Worm (Caenorhabditis elegans): ENCODE data around the gene prp-8.

Gene prp-8

DNA sequence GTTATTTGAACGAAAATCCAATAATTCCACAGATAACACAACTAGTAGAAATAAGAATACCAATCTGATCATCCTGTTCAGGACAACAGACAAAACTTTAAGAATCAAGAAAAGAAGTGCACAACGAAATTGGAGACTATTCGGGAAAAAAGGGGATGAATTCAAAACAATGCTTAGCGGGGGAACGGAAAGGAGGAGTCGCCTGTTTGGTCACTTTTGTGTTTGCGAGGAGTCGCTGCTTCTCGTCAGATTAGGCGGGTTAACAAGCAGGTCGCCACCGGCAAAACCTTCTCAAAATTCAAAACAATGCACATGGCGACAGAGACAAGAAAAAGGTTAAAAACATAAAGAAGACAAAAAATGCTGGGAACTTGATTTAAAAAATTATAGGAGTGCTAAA is 45.6 kb downstream of the prp-8 start, which contains the start of gene C30A5.10:
Gene C30A5.10, minus strand, starts transcription at position 101 of the 400 bp plus-strand sequence.
- TF ChIP-seq F37B4.10 (GFP tag; IDR thresholded peaks at IDR 0.05) (no peak), somi-1 (GFP tag; optimal IDR thresholded peaks at IDR 0.05) (no peak), ztf-25 (GFP tag; IDR thresholded peaks at IDR 0.05) (no peak), egl-44 (GFP tag; IDR thresholded peaks at IDR 0.05) (no peak)

DNA sequence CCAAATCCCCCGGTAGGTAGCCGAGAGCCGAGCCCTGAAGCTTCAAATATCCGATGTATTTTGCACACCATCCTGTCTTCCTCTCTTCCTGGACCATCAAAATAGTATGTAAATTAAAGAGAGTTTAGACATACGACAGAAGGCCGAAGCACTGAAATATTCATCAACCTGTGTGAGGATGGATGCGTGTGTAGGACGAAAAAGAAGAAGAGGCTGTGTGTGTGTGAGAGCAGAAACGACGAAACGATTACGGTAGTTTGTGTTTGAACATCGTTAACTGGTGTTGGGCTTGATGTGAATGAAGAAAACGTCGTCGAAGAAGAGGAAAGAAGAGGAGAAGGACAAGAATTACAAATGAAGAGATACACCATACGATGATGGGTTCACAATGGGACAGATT is 47.4 kb downstream of the prp-8 start:
- TF ChIP-seq egrh-3 (GFP tag; IDR thresholded peaks at IDR 0.05) = no peak
- no peak for TF ChIP-seq madf-8 (GFP tag; conservative IDR thresholded peaks at IDR 0.05)
- TF ChIP-seq lir-1 (GFP tag; conservative IDR thresholded peaks at IDR 0.05) = no peak
- TF ChIP-seq lsl-1 (GFP tag; optimal IDR thresholded peaks at IDR 0.05) = no peak
- TF ChIP-seq B0019.2 (GFP tag; conservative IDR thresholded peaks at IDR 0.05) = no peak
- no peak for TF ChIP-seq T07F8.4 (tag; optimal IDR thresholded peaks at IDR 0.05)
- TF ChIP-seq atf-7 (tag; optimal IDR thresholded peaks at IDR 0.05) = no peak
- no peak for TF ChIP-seq unc-130 (GFP tag; optimal IDR thresholded peaks at IDR 0.05)
- no peak for TF ChIP-seq F33H1.4 (GFP tag; IDR thresholded peaks at IDR 0.05)
- no peak for TF ChIP-seq athp-1 (tag; optimal IDR thresholded peaks at IDR 0.05)
- no peak for TF ChIP-seq nhr-27 (tag; optimal IDR thresholded peaks at IDR 0.05)
- no peak for TF ChIP-seq sdz-38 (tag; optimal IDR thresholded peaks at IDR 0.05)
- TF ChIP-seq hlh-26 (GFP tag; conservative IDR thresholded peaks at IDR 0.05) = no peak
- TF ChIP-seq hrde-1 (tag; optimal IDR thresholded peaks at IDR 0.05; ENCODE audit: borderline replicate concordance) = no peak
- no peak for TF ChIP-seq nfyb-1 (GFP tag; IDR thresholded peaks at IDR 0.05)
- TF ChIP-seq C06A6.2 (GFP tag; conservative IDR thresholded peaks at IDR 0.05) = no peak

ce11 chrIII:8216224-8216623 is 52.1 kb downstream of the prp-8 start, which contains the start of gene unc-86:
Gene unc-86, minus strand, starts transcription at chrIII:8216336.
- TF ChIP-seq tbx-9 (tag; optimal IDR thresholded peaks at IDR 0.05; ENCODE audit: borderline replicate concordance) = no peak

DNA sequence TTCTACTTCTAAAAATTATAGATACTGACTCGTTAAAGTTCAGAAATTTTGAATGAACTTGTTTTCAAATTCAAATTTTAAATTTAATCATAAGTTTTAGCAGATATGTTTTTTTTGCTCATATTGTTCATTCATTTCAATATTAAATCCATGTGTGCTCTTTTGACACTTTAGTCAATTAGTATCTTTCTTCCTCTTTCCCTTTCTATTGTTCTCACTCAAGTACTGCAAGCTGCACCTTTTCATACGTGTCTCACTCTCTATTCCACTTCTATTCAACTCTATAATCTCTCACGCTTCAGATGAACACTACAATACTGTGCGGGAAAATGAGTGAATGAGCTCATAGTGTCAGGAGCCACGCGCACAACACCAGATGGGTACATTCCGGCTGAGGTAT is 53.7 kb downstream of the prp-8 start, which contains the start of gene C30A5.16:
Gene C30A5.16, plus strand, starts transcription at position 301 of the 400 bp plus-strand sequence.
- TF ChIP-seq F10E7.11 (tag; optimal IDR thresholded peaks at IDR 0.05) (no peak), dpff-1 (tag; optimal IDR thresholded peaks at IDR 0.05) (no peak), snpc-3.4 (tag; optimal IDR thresholded peaks at IDR 0.05) (no peak), ceh-79 (tag; optimal IDR thresholded peaks at IDR 0.05) (no peak), unc-62 (GFP tag; optimal IDR thresholded peaks at IDR 0.05) (no peak), C06A6.2 (GFP tag; conservative IDR thresholded peaks at IDR 0.05) (no peak), nfya-2 (GFP tag; IDR thresholded peaks at IDR 0.05) (no peak), lag-1 (GFP tag; IDR thresholded peaks at IDR 0.05) (no peak), madf-6 (GFP tag; IDR thresholded peaks at IDR 0.05) (no peak), ztf-26 (tag; optimal IDR thresholded peaks at IDR 0.05) (no peak), B0035.1 (tag; optimal IDR thresholded peaks at IDR 0.05) (no peak)

ce11 chrIII:8220081-8220480 is 55.9 kb downstream of the prp-8 start:
- TF ChIP-seq egl-18 (GFP tag; IDR thresholded peaks at IDR 0.05) (no peak), aptf-3 (GFP tag; IDR thresholded peaks at IDR 0.05) (no peak), mes-4 (tag; optimal IDR thresholded peaks at IDR 0.05) (no peak), unc-130 (GFP tag; optimal IDR thresholded peaks at IDR 0.05) (no peak), mcd-1 (GFP tag; IDR thresholded peaks at IDR 0.05) (no peak), B0019.2 (GFP tag; conservative IDR thresholded peaks at IDR 0.05) (no peak), cebp-2 (GFP tag; IDR thresholded peaks at IDR 0.05) (no peak), dox-1 (GFP tag; IDR thresholded peaks at IDR 0.05) (no peak), snpc-4 (GFP tag; optimal IDR thresholded peaks at IDR 0.05) (no peak), snpc-4 (tag; optimal IDR thresholded peaks at IDR 0.05) (no peak), ztf-22 (GFP tag; optimal IDR thresholded peaks at IDR 0.05) (no peak), ceh-91 (GFP tag; IDR thresholded peaks at IDR 0.05) (no peak), ceh-58 (GFP tag; IDR thresholded peaks at IDR 0.05) (no peak)

Data from whole organism, young adult.